Fruit fly (Drosophila melanogaster) whole organism, embryonic: ENCODE results near the gene CG46314.

Experiments
- Aef1 ChIP-seq: fragments of 200-800 bp; sonication (Bioruptor generic); IDR thresholded peaks from 3 replicates; pipeline ENCODE4 v1.3.6; 2022; ENCODE audit warnings: missing biosample characterization, missing genetic modification characterization
- BtbVII ChIP-seq: fragments of 200-800 bp; sonication (Bioruptor generic); optimal IDR thresholded peaks from 3 replicates; lab custom pipeline; 2017; ENCODE audit warnings: missing biosample characterization, mild to moderate bottlenecking, missing genetic modification characterization
- CG1024 ChIP-seq: fragments of 200-800 bp; sonication (Bioruptor generic); IDR thresholded peaks from 2 replicates; pipeline ENCODE4 v1.3.6; 2022; ENCODE audit warnings: missing biosample characterization, missing genetic modification characterization
- CG10274 ChIP-seq: fragments of 200-800 bp; sonication (Bioruptor generic); optimal IDR thresholded peaks from 3 replicates; lab custom pipeline; 2017; ENCODE audit warnings: missing biosample characterization, mild to moderate bottlenecking, missing genetic modification characterization
- CG10979 ChIP-seq: fragments of 200-800 bp; sonication (Bioruptor generic); optimal IDR thresholded peaks from 2 replicates; lab custom pipeline; 2018; ENCODE audit warnings: missing biosample characterization, mild to moderate bottlenecking, missing genetic modification characterization, moderate library complexity
- CG11085 ChIP-seq: fragments of 200-800 bp; sonication (Bioruptor generic); IDR thresholded peaks from 2 replicates; pipeline ENCODE4 v1.3.6; 2022; ENCODE audit warnings: missing biosample characterization, missing genetic modification characterization
- CG12104 ChIP-seq: fragments of 200-800 bp; sonication (Bioruptor generic); optimal IDR thresholded peaks from 3 replicates; lab custom pipeline; 2016; ENCODE audit warnings: missing biosample characterization, missing genetic modification characterization
- CG12659 ChIP-seq: fragments of 200-800 bp; sonication (Bioruptor generic); optimal IDR thresholded peaks from 3 replicates; lab custom pipeline; 2017; ENCODE audit warnings: mild to moderate bottlenecking, missing biosample characterization, missing genetic modification reagents, missing genetic modification characterization
- CG12744 ChIP-seq: fragments of 200-800 bp; sonication (Bioruptor generic); optimal IDR thresholded peaks from 2 replicates; lab custom pipeline; 2016; ENCODE audit warnings: missing biosample characterization, missing genetic modification characterization
- CG14965 ChIP-seq: fragments of 200-800 bp; sonication (Bioruptor generic); optimal IDR thresholded peaks from 2 replicates; lab custom pipeline; 2016; ENCODE audit warnings: missing biosample characterization, missing genetic modification characterization, borderline replicate concordance
- CG16815 ChIP-seq: fragments of 200-800 bp; sonication (Bioruptor generic); optimal IDR thresholded peaks from 3 replicates; lab custom pipeline; 2017; ENCODE audit warnings: missing biosample characterization, mild to moderate bottlenecking, missing genetic modification characterization
- CG17802 ChIP-seq: fragments of 200-800 bp; sonication (Bioruptor generic); optimal IDR thresholded peaks from 2 replicates; lab custom pipeline; 2018; ENCODE audit warnings: missing biosample characterization, mild to moderate bottlenecking, missing genetic modification characterization, moderate library complexity
- CG18011 ChIP-seq: fragments of 200-800 bp; sonication (Bioruptor generic); optimal IDR thresholded peaks from 2 replicates; lab custom pipeline; 2017; ENCODE audit warnings: missing biosample characterization, missing genetic modification characterization, mild to moderate bottlenecking, moderate library complexity, missing genotype
- CG18619 ChIP-seq: fragments of 200-800 bp; sonication (Bioruptor generic); optimal IDR thresholded peaks from 3 replicates; lab custom pipeline; 2017; ENCODE audit warnings: missing biosample characterization, mild to moderate bottlenecking, missing genetic modification characterization
- CG2116 ChIP-seq: fragments of 200-800 bp; sonication (Bioruptor generic); optimal IDR thresholded peaks from 3 replicates; lab custom pipeline; 2018; ENCODE audit warnings: missing biosample characterization, mild to moderate bottlenecking, missing genetic modification characterization
- CG2712 ChIP-seq: fragments of 200-800 bp; optimal IDR thresholded peaks from 3 replicates; lab custom pipeline; 2019; ENCODE audit warnings: missing biosample characterization, mild to moderate bottlenecking, missing genetic modification characterization, moderate library complexity
- CG3065 ChIP-seq: fragments of 200-800 bp; sonication (Bioruptor generic); optimal IDR thresholded peaks from 2 replicates; lab custom pipeline; 2016; ENCODE audit warnings: missing biosample characterization, missing genetic modification characterization
- CG31365 ChIP-seq: fragments of 200-800 bp; sonication (Bioruptor generic); optimal IDR thresholded peaks from 2 replicates; lab custom pipeline; 2018; ENCODE audit warnings: missing biosample characterization, mild to moderate bottlenecking, missing genetic modification characterization
- CG32772 ChIP-seq: fragments of 200-800 bp; sonication (Bioruptor generic); IDR thresholded peaks from 2 replicates; pipeline ENCODE4 v1.3.6; 2022; ENCODE audit warnings: missing biosample characterization, missing genetic modification characterization
- CG33557 ChIP-seq: fragments of 200-800 bp; sonication (Bioruptor generic); optimal IDR thresholded peaks from 2 replicates; lab custom pipeline; 2019; ENCODE audit warnings: missing biosample characterization, mild to moderate bottlenecking, missing genetic modification characterization, moderate library complexity
- CG4707 ChIP-seq: fragments of 200-800 bp; sonication (Bioruptor generic); optimal IDR thresholded peaks from 2 replicates; lab custom pipeline; 2018; ENCODE audit warnings: missing biosample characterization, mild to moderate bottlenecking, missing genetic modification characterization, moderate library complexity
- CG6765 ChIP-seq: fragments of 200-800 bp; sonication (Bioruptor generic); optimal IDR thresholded peaks from 3 replicates; lab custom pipeline; 2017; ENCODE audit warnings: missing biosample characterization, mild to moderate bottlenecking, missing genetic modification characterization
- CG7786 ChIP-seq: fragments of 200-800 bp; sonication (Bioruptor generic); optimal IDR thresholded peaks from 2 replicates; lab custom pipeline; 2016; ENCODE audit warnings: missing biosample characterization, missing genetic modification characterization
- CG9609 ChIP-seq: fragments of 200-800 bp; sonication (Bioruptor generic); optimal IDR thresholded peaks from 3 replicates; lab custom pipeline; 2016; ENCODE audit warnings: missing biosample characterization, missing genetic modification characterization
- Camta ChIP-seq: fragments of 200-800 bp; sonication (Bioruptor generic); optimal IDR thresholded peaks from 2 replicates; lab custom pipeline; 2016; ENCODE audit warnings: missing biosample characterization, missing genetic modification characterization
- Dad ChIP-seq: fragments of 200-800 bp; sonication (Bioruptor generic); optimal IDR thresholded peaks from 3 replicates; lab custom pipeline; 2016; ENCODE audit warnings: missing biosample characterization, missing genetic modification characterization
- Fer3 ChIP-seq: fragments of 200-800 bp; sonication (Bioruptor generic); optimal IDR thresholded peaks from 2 replicates; lab custom pipeline; 2018; ENCODE audit warnings: missing biosample characterization, mild to moderate bottlenecking, missing genetic modification characterization, moderate library complexity
- GATAe ChIP-seq: fragments of 200-800 bp; sonication (Bioruptor generic); conservative IDR thresholded peaks from 2 replicates; pipeline ENCODE4 v1.3.6; 2022; ENCODE audit warnings: missing biosample characterization, missing genetic modification characterization
- Hmr ChIP-seq: fragments of 200-800 bp; sonication (Bioruptor generic); optimal IDR thresholded peaks from 3 replicates; lab custom pipeline; 2017; ENCODE audit warnings: mild to moderate bottlenecking, missing biosample characterization, missing genetic modification reagents, missing genetic modification characterization
- Hr39 ChIP-seq: fragments of >200 bp; optimal IDR thresholded peaks from 2 replicates; lab custom pipeline; 2017
- Lpt ChIP-seq: fragments of >200 bp; optimal IDR thresholded peaks from 2 replicates; lab custom pipeline; 2018; ENCODE audit warnings: missing biosample characterization, missing genetic modification characterization
- MBD-R2 ChIP-seq: fragments of 200-800 bp; sonication (Bioruptor generic); IDR thresholded peaks from 2 replicates; pipeline ENCODE4 v1.3.6; 2022; ENCODE audit warnings: missing biosample characterization, missing genetic modification characterization
- NFAT ChIP-seq: fragments of 200-800 bp; sonication (Bioruptor generic); IDR thresholded peaks from 2 replicates; pipeline ENCODE4 v1.3.6; 2022; ENCODE audit warnings: missing biosample characterization, missing genetic modification characterization
- Sry-β ChIP-seq: fragments of 200-800 bp; sonication (Bioruptor generic); optimal IDR thresholded peaks from 2 replicates; lab custom pipeline; 2018; ENCODE audit warnings: missing biosample characterization, mild to moderate bottlenecking, missing genetic modification characterization, moderate library complexity
- Usf ChIP-seq: fragments of 200-800 bp; sonication (Bioruptor generic); optimal IDR thresholded peaks from 2 replicates; lab custom pipeline; 2017; ENCODE audit warnings: missing genotype, missing biosample characterization, missing genetic modification characterization
- Xbp1 ChIP-seq: fragments of 200-800 bp; sonication (Bioruptor generic); optimal IDR thresholded peaks from 3 replicates; lab custom pipeline; 2016; ENCODE audit warnings: missing biosample characterization, mild to moderate bottlenecking, missing genetic modification characterization
- az2 ChIP-seq: fragments of 200-800 bp; sonication (Bioruptor generic); optimal IDR thresholded peaks from 3 replicates; lab custom pipeline; 2016; ENCODE audit warnings: missing biosample characterization, missing genetic modification characterization
- dan ChIP-seq: fragments of 200-800 bp; sonication (Bioruptor generic); IDR thresholded peaks from 2 replicates; pipeline ENCODE4 v1.3.6; 2022; ENCODE audit warnings: missing biosample characterization, missing genetic modification characterization
- ems ChIP-seq: fragments of 200-800 bp; sonication (Bioruptor generic); optimal IDR thresholded peaks from 3 replicates; lab custom pipeline; 2016; ENCODE audit warnings: missing biosample characterization, missing genetic modification characterization
- exex ChIP-seq: fragments of 200-800 bp; sonication (Bioruptor generic); optimal IDR thresholded peaks from 4 replicates; lab custom pipeline; 2018; ENCODE audit warnings: missing biosample characterization, mild to moderate bottlenecking, missing genetic modification characterization, moderate library complexity
- eyg ChIP-seq: fragments of 200-800 bp; sonication (Bioruptor generic); optimal IDR thresholded peaks from 3 replicates; lab custom pipeline; 2016; ENCODE audit warnings: missing biosample characterization, missing genetic modification characterization
- h ChIP-seq: fragments of >200 bp; optimal IDR thresholded peaks from 2 replicates; lab custom pipeline; 2017
- ham ChIP-seq: fragments of 200-800 bp; sonication (Bioruptor generic); IDR thresholded peaks from 2 replicates; pipeline ENCODE4 v1.3.6; 2022; ENCODE audit warnings: missing biosample characterization, missing genetic modification characterization
- her ChIP-seq: fragments of 200-800 bp; sonication (Bioruptor generic); optimal IDR thresholded peaks from 2 replicates; lab custom pipeline; 2016; ENCODE audit warnings: missing biosample characterization, missing genetic modification characterization
- insv ChIP-seq, 2 experiments: fragments of 200-800 bp; sonication (Bioruptor generic); optimal IDR thresholded peaks; 3 replicates each; lab custom pipeline; 2016 to 2018; ENCODE audit warnings: missing biosample characterization in 2 of 2, missing genetic modification characterization in 2 of 2
- pan ChIP-seq, 4 experiments: fragments of >200 bp in 3 of 4; fragments of 200-800 bp in 1 of 4; sonication (Bioruptor generic) in 1 of 4; optimal IDR thresholded peaks in 3 of 4; IDR thresholded peaks in 1 of 4; 2 replicates each; pipeline versions ENCODE4 v1.3.6 to Lab custom; 2017 to 2022; ENCODE audit warnings: missing biosample characterization in 2 of 4, missing genetic modification characterization in 2 of 4, mixed read lengths in 1 of 4
- pho ChIP-seq: fragments of 200-800 bp; sonication (Bioruptor generic); optimal IDR thresholded peaks from 2 replicates; lab custom pipeline; 2016; ENCODE audit warnings: missing biosample characterization, missing genetic modification characterization
- psq ChIP-seq: fragments of 200-800 bp; sonication (Bioruptor generic); optimal IDR thresholded peaks from 2 replicates; lab custom pipeline; 2017; ENCODE audit warnings: missing biosample characterization, missing genetic modification characterization
- sr ChIP-seq: fragments of 200-800 bp; sonication (Bioruptor generic); IDR thresholded peaks from 3 replicates; pipeline ENCODE4 v1.3.6; 2022; ENCODE audit warnings: missing biosample characterization, missing genetic modification characterization
- stwl ChIP-seq: fragments of 200-800 bp; sonication (Bioruptor generic); optimal IDR thresholded peaks from 3 replicates; lab custom pipeline; 2018; ENCODE audit warnings: missing biosample characterization, mild to moderate bottlenecking, missing genetic modification characterization, moderate library complexity
- yki ChIP-seq: fragments of >200 bp; optimal IDR thresholded peaks from 3 replicates; lab custom pipeline; 2018
- zen2 ChIP-seq: fragments of 200-800 bp; sonication (Bioruptor generic); IDR thresholded peaks from 3 replicates; pipeline ENCODE4 v1.3.6; 2022; ENCODE audit warnings: missing biosample characterization, missing genetic modification characterization; ENCODE audit not compliant: partially characterized antibody

CG46314 gene

DNA sequence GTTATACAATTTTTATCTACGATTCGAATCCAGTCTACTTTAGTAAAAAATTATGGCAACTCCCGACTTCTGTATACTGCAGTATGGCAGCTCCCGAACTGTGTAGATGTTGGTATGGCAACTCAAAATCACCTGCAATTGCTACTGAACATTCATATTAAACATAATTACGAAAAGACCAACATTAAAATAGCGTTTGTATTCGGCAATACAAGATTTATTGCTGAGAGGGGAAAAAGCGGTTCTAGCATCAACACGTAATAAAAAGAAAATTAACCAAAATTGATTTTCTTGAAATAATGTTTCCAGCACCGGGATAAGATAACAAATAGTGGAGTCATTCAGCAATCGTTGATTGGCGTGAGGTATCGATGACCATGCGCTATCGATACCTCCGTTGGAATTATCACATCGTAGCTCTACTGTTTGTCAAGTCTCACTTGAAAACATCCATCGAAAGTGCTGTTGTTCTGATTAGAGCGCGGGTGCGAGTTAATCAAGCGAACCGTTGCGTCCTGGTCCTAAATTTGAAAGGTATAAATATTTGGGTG lies 30.1 kb downstream of the CG46314 start, which contains the start of gene Tsp39D (continued):
- TF ChIP-seq CG10274 (no peak), CG11085 (GFP tag; lab: Robert Waterston, UW) (no peak), Usf (no peak), BtbVII (GFP tag; lab: Kevin White, UChicago) (no peak), pan (optimal IDR thresholded peaks at IDR 0.05; lab: Kevin White, UChicago) (no peak), pan (GFP tag; optimal IDR thresholded peaks at IDR 0.05 in 1 of 2, IDR thresholded peaks at IDR 0.05 in 1 of 2) (no peak), CG33557 (no peak), Hr39 (no peak), MBD-R2 (peak; percentile 32; the same call in 1 of the 2 replicates), exex (tag; lab: Kevin White, UChicago) (no peak), psq (no peak), CG18011 (GFP tag; lab: Kevin White, UChicago) (peak; percentile 16), Xbp1 (GFP tag; lab: Kevin White, UChicago) (peak; percentile 8), CG6765 (GFP tag; lab: Kevin White, UChicago) (no peak), CG2712 (peak; percentile 32), CG32772 (GFP tag; lab: Robert Waterston, UW) (no peak), Sry-β (GFP tag; lab: Kevin White, UChicago) (no peak), yki (no peak), CG10979 (tag; lab: Kevin White, UChicago) (no peak), zen2 (GFP tag; lab: Robert Waterston, UW) (peak; percentile 64; the same call in 1 of the 3 replicates), Dad (GFP tag; lab: Kevin White, UChicago) (peak; percentile 23), Aef1 (no peak), eyg (GFP tag; lab: Kevin White, UChicago) (no peak), stwl (tag; lab: Kevin White, UChicago) (peak; percentile 85), CG14965 (no peak), CG16815 (no peak), CG18619 (GFP tag; lab: Kevin White, UChicago) (no peak), CG4707 (GFP tag; lab: Kevin White, UChicago) (no peak), GATAe (GFP tag; lab: Robert Waterston, UW) (no peak), Lpt (GFP tag; lab: Kevin White, UChicago) (no peak), CG17802 (peak; percentile 7), CG2116 (GFP tag; lab: Kevin White, UChicago) (peak; percentile 82), dan (no peak), CG12659 (GFP tag; lab: Kevin White, UChicago) (peak; percentile 86), her (GFP tag; lab: Kevin White, UChicago) (no peak), h (lab: Kevin White, UChicago) (no peak), CG12744 (no peak), CG31365 (no peak), sr (GFP tag; lab: Robert Waterston, UW) (no peak), CG9609 (GFP tag; lab: Kevin White, UChicago) (no peak), insv (GFP tag; optimal IDR thresholded peaks at IDR 0.05; lab: Kevin White, UChicago) (peak in 1 of 2 experiments; percentile 94), az2 (GFP tag; lab: Kevin White, UChicago) (no peak), NFAT (GFP tag; lab: Robert Waterston, UW) (no peak), CG1024 (GFP tag; lab: Robert Waterston, UW) (no peak), Hmr (peak; percentile 15), ham (GFP tag; lab: Robert Waterston, UW) (no peak), CG3065 (GFP tag; lab: Kevin White, UChicago) (no peak), Fer3 (tag; lab: Kevin White, UChicago) (no peak), pho (no peak), Camta (GFP tag; lab: Kevin White, UChicago) (no peak), CG7786 (GFP tag; lab: Kevin White, UChicago) (no peak), ems (GFP tag; lab: Kevin White, UChicago) (no peak), CG12104 (no peak)
